Fruit fly (Drosophila melanogaster): ENCODE results near the gene Vtld.

Vtld gene

dm6 chr3L:19794203-19794802, 34.1 kb downstream of the Vtld start (continued):
- TF ChIP-seq Poxn (GFP tag; IDR thresholded peaks at IDR 0.05) (0 out of 2 replicates have a peak, but pooled peaks have one; percentile 3), CG15073 (GFP tag; optimal IDR thresholded peaks at IDR 0.05) (peak; percentile 52), Bteb2 (GFP tag; optimal IDR thresholded peaks at IDR 0.05) (peak; percentile 74), ac (GFP tag; optimal IDR thresholded peaks at IDR 0.05) (peak; percentile 22), CG6854 (GFP tag; optimal IDR thresholded peaks at IDR 0.05) (peak; percentile 84), CG7357 (GFP tag; IDR thresholded peaks at IDR 0.05) (peak; percentile 55; the same call in 1 of the 3 replicates), Hey (tag; optimal IDR thresholded peaks at IDR 0.05) (peak; percentile 70), Mes4 (GFP tag; optimal IDR thresholded peaks at IDR 0.05) (peak; percentile 71), Blimp-1 (GFP tag; optimal IDR thresholded peaks at IDR 0.05) (peak; percentile 74), CG4730 (GFP tag; IDR thresholded peaks at IDR 0.05) (0 out of 2 replicates have a peak, but pooled peaks have one; percentile 38), jumu (GFP tag; optimal IDR thresholded peaks at IDR 0.05) (peak; percentile 65), CG9797 (GFP tag; optimal IDR thresholded peaks at IDR 0.05) (no peak), CG14441 (GFP tag; IDR thresholded peaks at IDR 0.05) (peak; percentile 57), maf-S (GFP tag; optimal IDR thresholded peaks at IDR 0.05) (peak; percentile 69), CG17612 (GFP tag; IDR thresholded peaks at IDR 0.05) (no peak), psq (GFP tag; optimal IDR thresholded peaks at IDR 0.05) (peak; percentile 13), CG42726 (GFP tag; IDR thresholded peaks at IDR 0.05; ENCODE audit: partially characterized antibody) (no peak), Awh (GFP tag; IDR thresholded peaks at IDR 0.05) (peak; percentile 68), CG34376 (GFP tag; optimal IDR thresholded peaks at IDR 0.05) (peak; percentile 92), HmgD (GFP tag; optimal IDR thresholded peaks at IDR 0.05) (peak; percentile 31), insv (GFP tag; optimal IDR thresholded peaks at IDR 0.05) (peak in 1 of 2 experiments; percentile 63), CG13123 (GFP tag; optimal IDR thresholded peaks at IDR 0.05) (peak; percentile 30), hth (optimal IDR thresholded peaks at IDR 0.05) (no peak), ERR (GFP tag; optimal IDR thresholded peaks at IDR 0.05) (peak; percentile 45), trem (tag; optimal IDR thresholded peaks at IDR 0.05) (peak; percentile 74), luna (GFP tag; optimal IDR thresholded peaks at IDR 0.05) (no peak), CG1602 (GFP tag; optimal IDR thresholded peaks at IDR 0.05) (peak; percentile 73), CG10274 (GFP tag; optimal IDR thresholded peaks at IDR 0.05) (peak; percentile 73), zen2 (GFP tag; IDR thresholded peaks at IDR 0.05; ENCODE audit: partially characterized antibody) (no peak; the same call in 2 of the 3 replicates), Ets97D (GFP tag; optimal IDR thresholded peaks at IDR 0.05) (peak; percentile 44), CG16863 (GFP tag; optimal IDR thresholded peaks at IDR 0.05) (peak; percentile 79), fru (optimal IDR thresholded peaks at IDR 0.05) (no peak), pum (GFP tag; optimal IDR thresholded peaks at IDR 0.05) (peak; percentile 49), vnd (GFP tag; IDR thresholded peaks at IDR 0.05; ENCODE audit: partially characterized antibody) (peak; percentile 52; the same call in 1 of the 3 replicates), Xbp1 (GFP tag; optimal IDR thresholded peaks at IDR 0.05) (peak; percentile 82), Oaz (GFP tag; IDR thresholded peaks at IDR 0.05) (no peak; the same call in 1 of the 2 replicates), hbn (GFP tag; IDR thresholded peaks at IDR 0.05; ENCODE audit: partially characterized antibody) (no peak), CG4404 (GFP tag; IDR thresholded peaks at IDR 0.05) (0 out of 2 replicates have a peak, but pooled peaks have one; percentile 32), Sox102F (GFP tag; optimal IDR thresholded peaks at IDR 0.05) (peak; percentile 84), slou (GFP tag; optimal IDR thresholded peaks at IDR 0.05) (peak; percentile 72), CG8388 (GFP tag; optimal IDR thresholded peaks at IDR 0.05) (peak; percentile 72), cwo (GFP tag; optimal IDR thresholded peaks at IDR 0.05) (peak; percentile 88), CG13296 (GFP tag; optimal IDR thresholded peaks at IDR 0.05) (peak; percentile 90), CG17359 (tag; optimal IDR thresholded peaks at IDR 0.05) (peak; percentile 79), gcm2 (GFP tag; optimal IDR thresholded peaks at IDR 0.05) (peak; percentile 23), cg (GFP tag; optimal IDR thresholded peaks at IDR 0.05) (peak; percentile 87), CG11560 (tag; IDR thresholded peaks at IDR 0.05) (peak; percentile 47; the same call in 1 of the 3 replicates), bbx (GFP tag; IDR thresholded peaks at IDR 0.05; ENCODE audit: partially characterized antibody) (peak; percentile 62; the same call in 1 of the 2 replicates), chinmo (GFP tag; IDR thresholded peaks at IDR 0.05; ENCODE audit: partially characterized antibody) (peak; percentile 67; the same call in 1 of the 4 replicates)

Measured in whole organism, embryonic.